Worm (Caenorhabditis elegans): ENCODE measurements around the gene irld-66.
A peak's percentile ranks its signal among the peaks of the same experiment; 100 is the strongest.

The irld-66 gene

DNA sequence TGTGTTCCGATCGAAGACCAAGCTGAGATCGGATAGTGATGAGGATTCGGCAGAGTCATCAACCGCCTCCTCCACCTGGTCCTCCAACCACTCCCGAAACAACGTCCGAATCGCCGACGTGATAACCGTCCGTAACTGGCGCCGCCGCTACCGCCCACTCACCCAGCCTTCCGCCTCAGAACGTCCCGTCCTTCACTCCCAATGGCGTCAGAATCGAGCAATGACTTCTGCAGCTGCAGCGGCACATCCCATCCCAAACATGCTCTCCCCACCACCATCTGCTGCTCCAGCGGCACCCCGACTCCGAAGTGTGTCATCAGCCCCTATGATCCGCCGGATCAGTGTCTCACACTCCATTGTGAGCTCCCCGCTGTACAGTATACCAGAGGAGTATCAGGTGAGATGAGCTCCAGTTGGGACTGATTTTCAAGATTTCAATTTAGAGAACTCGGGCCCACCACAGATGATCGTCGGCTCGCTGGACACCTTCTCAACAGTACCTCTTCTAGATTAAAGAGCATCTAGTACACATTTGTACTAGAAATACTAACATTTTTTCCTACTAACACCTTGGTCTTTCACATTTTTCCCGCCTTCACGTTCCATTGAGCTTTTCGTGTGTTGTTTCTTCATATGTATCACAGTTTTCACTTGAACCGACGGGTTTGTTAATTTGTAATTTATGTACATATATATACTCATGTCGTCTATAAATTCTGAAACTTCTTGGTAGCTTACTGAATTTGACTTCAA lies 14.7 kb downstream of the irld-66 start:
- TF ChIP-seq snpc-1.2 (GFP tag; IDR thresholded peaks at IDR 0.05) (no peak), cey-2 (tag; optimal IDR thresholded peaks at IDR 0.05; ENCODE audit: borderline replicate concordance, insufficient read depth) (no peak), set-16 (GFP tag; IDR thresholded peaks at IDR 0.05) (peak; percentile 90), fos-1 (tag; optimal IDR thresholded peaks at IDR 0.05) (no peak), nhr-48 (tag; optimal IDR thresholded peaks at IDR 0.05) (no peak), tra-1 (GFP tag; IDR thresholded peaks at IDR 0.05) (no peak), egl-43 (GFP tag; IDR thresholded peaks at IDR 0.05) (no peak; the same call in 1 of the 2 replicates), aha-1 (tag) (no peak), unc-62 (GFP tag; optimal IDR thresholded peaks at IDR 0.05 in 1 of 2) (peak in 1 of 2 experiments; percentile 80), unc-62 (tag; optimal IDR thresholded peaks at IDR 0.05) (no peak), nhr-42 (GFP tag; IDR thresholded peaks at IDR 0.05) (peak; percentile 17; the same call in 1 of the 2 replicates), spr-1 (tag; optimal IDR thresholded peaks at IDR 0.05) (no peak), mxl-2 (GFP tag; conservative IDR thresholded peaks at IDR 0.05) (no peak), dmd-6 (GFP tag; IDR thresholded peaks at IDR 0.05) (no peak), sdz-12 (GFP tag; optimal IDR thresholded peaks at IDR 0.05) (no peak)

DNA sequence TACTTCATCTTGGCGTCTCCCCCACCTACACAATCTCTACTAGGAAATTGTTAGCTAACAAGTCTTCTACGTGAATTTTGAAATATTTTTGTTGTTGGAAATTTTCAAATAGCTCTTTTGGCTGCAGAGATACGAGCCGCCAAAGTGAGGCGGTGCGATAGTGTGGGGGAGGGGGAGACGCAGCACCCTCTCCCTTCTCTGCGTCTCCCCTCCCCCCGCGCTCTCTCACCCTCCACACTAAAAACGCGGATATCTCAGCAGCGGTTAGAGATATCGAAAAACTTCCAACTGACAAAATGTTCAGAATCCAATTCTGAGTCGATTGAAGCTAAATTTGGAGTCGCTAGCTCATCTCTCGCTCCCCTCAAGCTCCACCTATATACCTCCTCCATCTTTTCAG lies 15.6 kb downstream of the irld-66 start:
- TF ChIP-seq set-16 (GFP tag; IDR thresholded peaks at IDR 0.05) (peak; percentile 69), mxl-2 (GFP tag; conservative IDR thresholded peaks at IDR 0.05) (no peak), aha-1 (tag) (peak; percentile 13)

DNA sequence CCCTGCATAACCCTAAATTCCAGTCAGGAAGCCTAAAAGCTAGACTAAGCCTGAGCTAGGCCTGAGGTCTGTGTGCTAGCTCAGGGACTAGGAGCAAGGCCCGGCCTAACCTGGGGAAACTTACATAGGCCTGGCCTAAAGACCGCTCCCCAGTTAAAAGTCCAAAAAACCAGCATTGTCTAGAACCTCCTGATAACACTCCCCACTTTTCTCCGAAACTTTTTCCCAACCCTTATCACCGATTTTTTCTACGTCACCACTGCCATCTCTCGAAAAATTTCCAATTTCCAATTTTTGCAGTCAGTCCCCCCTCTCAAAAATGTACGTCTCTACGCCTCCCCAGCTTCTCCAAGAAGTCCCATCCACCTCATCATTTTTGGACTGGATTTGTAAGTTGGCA lies 17.0 kb downstream of the irld-66 start, which contains the start of gene ZK355.2:
Gene ZK355.2, plus strand, starts transcription at position 301 of the 400 bp plus-strand sequence.
- TF ChIP-seq daf-16 (GFP tag; optimal IDR thresholded peaks at IDR 0.05) (no peak), daf-16 (tag; optimal IDR thresholded peaks at IDR 0.05) (peak; percentile 8), dmd-6 (GFP tag; IDR thresholded peaks at IDR 0.05) (peak; percentile 34; the same call in 1 of the 2 replicates), Y48G9A.11 (GFP tag; IDR thresholded peaks at IDR 0.05) (no peak), pqm-1 (tag; optimal IDR thresholded peaks at IDR 0.05) (peak; percentile 5), ceh-20 (GFP tag; IDR thresholded peaks at IDR 0.05) (no peak)

DNA sequence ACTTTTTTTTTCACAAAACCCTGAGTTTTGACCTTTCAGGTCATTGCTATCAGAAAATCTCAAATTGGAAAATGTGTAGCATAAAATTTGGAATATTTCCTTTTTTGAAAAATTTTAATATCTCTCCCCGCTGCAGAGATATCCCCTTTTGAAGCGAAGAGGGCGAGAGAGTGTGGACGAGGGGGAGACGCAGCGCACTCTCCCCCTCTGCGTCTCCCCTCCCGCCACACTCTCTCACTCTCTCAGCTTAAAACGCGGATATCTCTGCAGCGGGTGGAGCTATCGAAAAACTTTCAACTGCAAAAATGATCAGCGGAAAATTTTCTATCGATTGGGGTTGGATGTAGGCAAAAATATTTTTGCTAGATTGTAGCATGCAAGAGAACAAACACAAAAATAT lies 17.9 kb downstream of the irld-66 start:
- TF ChIP-seq lin-1 (GFP tag; IDR thresholded peaks at IDR 0.05) (0 out of 2 replicates have a peak, but pooled peaks have one; percentile 2), lin-38 (GFP tag; IDR thresholded peaks at IDR 0.05) (0 out of 2 replicates have a peak, but pooled peaks have one; percentile 23), dmd-6 (GFP tag; IDR thresholded peaks at IDR 0.05) (no peak), set-16 (GFP tag; IDR thresholded peaks at IDR 0.05) (peak; percentile 55)

DNA sequence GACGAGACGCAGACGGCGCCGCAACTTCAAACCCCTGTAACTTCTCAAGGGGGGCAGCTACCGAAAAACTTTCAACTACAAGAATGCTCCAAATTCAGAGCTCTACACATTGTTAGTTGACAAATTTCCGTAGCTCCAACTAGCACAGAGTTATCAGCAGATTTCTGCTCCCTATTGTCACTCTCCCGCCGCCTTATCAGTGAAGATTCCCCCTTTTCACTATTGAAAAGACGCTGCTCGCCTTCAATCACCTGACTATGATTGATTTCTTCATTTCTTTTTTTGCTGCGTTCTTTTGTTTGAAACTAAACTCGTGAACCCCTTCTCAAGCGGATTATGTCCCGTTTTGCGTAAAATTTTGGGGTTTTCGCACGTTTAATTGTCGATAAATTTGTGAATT lies 18.3 kb downstream of the irld-66 start:
- TF ChIP-seq hif-1 (tag; optimal IDR thresholded peaks at IDR 0.05) (peak in 1 of 2 experiments; percentile 3), lin-1 (GFP tag; IDR thresholded peaks at IDR 0.05) (peak; percentile 10; the same call in 1 of the 2 replicates), tag-97 (GFP tag; IDR thresholded peaks at IDR 0.05) (no peak), daf-16 (GFP tag; optimal IDR thresholded peaks at IDR 0.05) (no peak), daf-16 (tag; optimal IDR thresholded peaks at IDR 0.05) (peak; percentile 33), pqm-1 (tag; optimal IDR thresholded peaks at IDR 0.05) (peak; percentile 41), snpc-1.2 (GFP tag; IDR thresholded peaks at IDR 0.05) (no peak), zip-11 (GFP tag; IDR thresholded peaks at IDR 0.05) (no peak), hlh-11 (tag; optimal IDR thresholded peaks at IDR 0.05) (peak; percentile 49), nhr-28 (tag; optimal IDR thresholded peaks at IDR 0.05) (peak; percentile 17), dve-1 (tag; optimal IDR thresholded peaks at IDR 0.05; ENCODE audit: insufficient read depth) (peak; percentile 57), dmd-6 (GFP tag; IDR thresholded peaks at IDR 0.05) (peak; percentile 41), hlh-30 (tag; optimal IDR thresholded peaks at IDR 0.05; ENCODE audit: insufficient read depth) (peak; percentile 45)

Measured in whole organism, L4 larva.